Worm (Caenorhabditis elegans) whole organism, L4/young adult: Measurements from ENCODE around the gene B0034.5.

ENCODE experiments used
- W03F9.2 ChIP-seq: fragments of 150-350 bp; optimal IDR thresholded peaks from 2 replicates; lab custom pipeline; 2014; ENCODE audit warnings: missing biosample characterization, missing genetic modification characterization
- dao-5 ChIP-seq: sonication (generic microtip); optimal IDR thresholded peaks from 2 replicates; lab custom pipeline; 2016; ENCODE audit warnings: missing genotype, missing genetic modification characterization, moderate library complexity, missing compliant biosample characterization
- him-1 ChIP-seq: sonication (generic microtip); optimal IDR thresholded peaks from 2 replicates; lab custom pipeline; 2016; ENCODE audit warnings: missing genotype, missing genetic modification reagents, missing genetic modification characterization, missing compliant biosample characterization

B0034.5 gene

ce11 chrII:5944268-5944667 is 30.5 kb downstream of the B0034.5 start, which contains the start of gene B0034.2:
TSS of gene B0034.2 (minus strand) at chrII:5944368.
- TF ChIP-seq dao-5 (tag; lab: Kevin White, UChicago) (no peak), W03F9.2 (tag; lab: Kevin White, UChicago) (no peak), him-1 (no peak)

ce11 chrII:5942593-5942992 is 32.2 kb downstream of the B0034.5 start, which contains the start of gene F28B12.1:
TSS of gene F28B12.1 (plus strand) at chrII:5942927.
- peak; percentile 16 for TF ChIP-seq him-1
- no peak for TF ChIP-seq W03F9.2 (tag; lab: Kevin White, UChicago)

- no peak for TF ChIP-seq him-1
- no peak for TF ChIP-seq dao-5 (tag; lab: Kevin White, UChicago)
- TF ChIP-seq W03F9.2 (tag; lab: Kevin White, UChicago): no peak
Observed at ce11 chrII:5940815-5941214, 34.0 kb downstream of the B0034.5 start, which contains the start of gene F28B12.6. TSS of gene F28B12.6 (plus strand) at chrII:5940863.

ce11 chrII:5936009-5936408 is 38.8 kb downstream of the B0034.5 start:
- TF ChIP-seq W03F9.2 (tag; lab: Kevin White, UChicago) (no peak), dao-5 (tag; lab: Kevin White, UChicago) (no peak), him-1 (no peak)

ce11 chrII:5933962-5934422 is 40.8 kb downstream of the B0034.5 start:
- TF ChIP-seq dao-5 (tag; lab: Kevin White, UChicago) (no peak), W03F9.2 (tag; lab: Kevin White, UChicago) (no peak), him-1 (no peak)

ce11 chrII:5933133-5933532 is 41.6 kb downstream of the B0034.5 start:
- TF ChIP-seq dao-5 (tag; lab: Kevin White, UChicago) (no peak), W03F9.2 (tag; lab: Kevin White, UChicago) (no peak), him-1 (no peak)

- TF ChIP-seq W03F9.2 (tag; lab: Kevin White, UChicago) (no peak), him-1 (no peak), dao-5 (tag; lab: Kevin White, UChicago) (no peak)
Observed at ce11 chrII:5931904-5932764, 42.6 kb downstream of the B0034.5 start.

- TF ChIP-seq dao-5 (tag; lab: Kevin White, UChicago) (peak; percentile 25), him-1 (no peak), W03F9.2 (tag; lab: Kevin White, UChicago) (no peak)
Observed at ce11 chrII:5931109-5931508, 43.7 kb downstream of the B0034.5 start.

- TF ChIP-seq him-1 (no peak), dao-5 (tag; lab: Kevin White, UChicago) (no peak), W03F9.2 (tag; lab: Kevin White, UChicago) (peak; percentile 55)
Observed at ce11 chrII:5930095-5930653, 44.6 kb downstream of the B0034.5 start.

- TF ChIP-seq him-1: no peak
- no peak for TF ChIP-seq W03F9.2 (tag; lab: Kevin White, UChicago)
- TF ChIP-seq dao-5 (tag; lab: Kevin White, UChicago): no peak
Observed at ce11 chrII:5928502-5928901, 46.3 kb downstream of the B0034.5 start, which contains the start of gene egl-44. TSS of gene egl-44 (plus strand) at chrII:5928802.
